Worm (Caenorhabditis elegans) whole organism, midembryonic: ENCODE data around the gene nlp-7.

Experiments
- flt-1 ChIP-seq: fragments of 200-800 bp; sonication (Bioruptor generic); IDR thresholded peaks from 2 replicates; pipeline ENCODE4 v1.3.6; 2022; ENCODE audit warnings: missing genetic modification characterization, missing compliant biosample characterization
- klf-2 ChIP-seq: fragments of 200-800 bp; sonication (Bioruptor generic); conservative IDR thresholded peaks from 2 replicates; pipeline ENCODE4 v1.3.6; 2022; ENCODE audit warnings: missing genetic modification reagents, missing genetic modification characterization, missing compliant biosample characterization
- med-1 ChIP-seq: sonication (generic microtip); optimal IDR thresholded peaks from 2 replicates; lab custom pipeline; 2017; ENCODE audit warnings: missing genetic modification characterization, mild to moderate bottlenecking, missing compliant biosample characterization, antibody characterized with exemption, missing genetic modification reagents; ENCODE audit not compliant: insufficient read depth
- ref-1 ChIP-seq: fragments of 200-800 bp; sonication (Bioruptor generic); conservative IDR thresholded peaks from 2 replicates; pipeline ENCODE4 v1.3.6; 2022; ENCODE audit warnings: missing genetic modification reagents, missing genetic modification characterization, missing compliant biosample characterization
- ztf-23 ChIP-seq: fragments of 200-800 bp; sonication (Bioruptor generic); IDR thresholded peaks from 2 replicates; pipeline ENCODE4 v1.3.6; 2022; ENCODE audit warnings: missing genetic modification reagents, missing genetic modification characterization, missing compliant biosample characterization
- ztf-29 ChIP-seq: fragments of 200-800 bp; sonication (Bioruptor generic); IDR thresholded peaks from 2 replicates; pipeline ENCODE4 v1.3.6; 2022; ENCODE audit warnings: missing genetic modification reagents, missing genetic modification characterization, missing compliant biosample characterization

DNA sequence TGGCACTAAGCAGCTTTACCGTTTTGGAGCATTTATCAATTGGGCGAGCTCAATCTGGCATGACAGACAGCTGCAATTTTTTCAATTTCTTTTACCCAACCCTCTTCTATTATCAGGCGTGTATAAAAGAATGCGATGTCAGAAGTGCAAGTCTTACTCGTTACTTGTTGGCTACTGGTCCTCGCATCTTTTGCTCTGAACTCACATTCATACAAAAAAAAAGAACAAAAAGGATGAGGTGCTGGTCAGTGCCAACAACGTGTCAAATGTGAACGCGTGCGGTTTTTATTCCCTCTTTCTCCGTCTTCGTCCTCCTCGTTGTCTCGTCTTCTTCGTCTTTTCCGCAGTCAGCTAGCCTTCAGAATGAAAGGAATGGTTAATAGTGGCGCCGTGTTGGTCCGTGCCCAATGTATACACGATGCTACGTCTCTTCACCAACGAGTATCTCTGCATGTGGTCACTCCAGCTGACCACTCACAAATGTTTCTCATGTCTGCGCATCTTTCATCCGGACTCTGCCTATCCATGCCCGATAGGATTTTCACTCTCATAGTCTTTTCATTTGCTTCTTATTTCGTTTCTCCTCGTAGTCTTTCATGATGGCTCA is 27.1 kb upstream of the nlp-7 start:
- TF ChIP-seq ref-1 (GFP tag; lab: Robert Waterston, UW), result no peak
- 0 out of 2 replicates have a peak, but pooled peaks have one; percentile 31 for TF ChIP-seq ztf-23 (GFP tag; lab: Robert Waterston, UW)
- TF ChIP-seq med-1 (GFP tag; lab: Kevin White, UChicago), result no peak
- TF ChIP-seq klf-2 (GFP tag; lab: Robert Waterston, UW), result no peak
- TF ChIP-seq ztf-29, result no peak
- TF ChIP-seq flt-1 (GFP tag; lab: Robert Waterston, UW), result no peak
